Worm (Caenorhabditis elegans) whole organism, mixed stage, embryonic: ENCODE data around the gene sart-3.

Experiments
- bed-3 ChIP-seq: fragments of 200-800 bp; sonication (Bioruptor generic); optimal IDR thresholded peaks from 3 replicates; lab custom pipeline; 2018; ENCODE audit warnings: mild to moderate bottlenecking, missing genetic modification characterization, moderate library complexity, missing compliant biosample characterization
- ceh-39 ChIP-seq: fragments of 150-350 bp; optimal IDR thresholded peaks from 2 replicates; lab custom pipeline; 2014; ENCODE audit warnings: missing biosample characterization, missing genetic modification characterization
- ceh-83 ChIP-seq: fragments of 200-800 bp; sonication (Bioruptor generic); optimal IDR thresholded peaks from 2 replicates; lab custom pipeline; 2018; ENCODE audit warnings: mild to moderate bottlenecking, missing genetic modification characterization, missing compliant biosample characterization
- ces-1 ChIP-seq: fragments of 150-350 bp; optimal IDR thresholded peaks from 2 replicates; lab custom pipeline; 2014; ENCODE audit warnings: missing biosample characterization, missing genetic modification reagents, missing genetic modification characterization
- cnd-1 ChIP-seq: fragments of 200-800 bp; sonication (Bioruptor generic); optimal IDR thresholded peaks from 2 replicates; lab custom pipeline; 2018; ENCODE audit warnings: mild to moderate bottlenecking, missing genetic modification characterization, missing compliant biosample characterization
- lin-13 ChIP-seq: fragments of 150-350 bp; optimal IDR thresholded peaks from 2 replicates; lab custom pipeline; 2014; ENCODE audit warnings: missing biosample characterization, missing genetic modification characterization
- lsy-2 ChIP-seq: fragments of 150-350 bp; optimal IDR thresholded peaks from 2 replicates; lab custom pipeline; 2014; ENCODE audit warnings: missing biosample characterization, missing genetic modification characterization
- nhr-12 ChIP-seq: fragments of 150-350 bp; optimal IDR thresholded peaks from 2 replicates; lab custom pipeline; 2014; ENCODE audit warnings: missing biosample characterization, missing genetic modification characterization
- nhr-2 ChIP-seq: fragments of 150-350 bp; optimal IDR thresholded peaks from 2 replicates; lab custom pipeline; 2014; ENCODE audit warnings: missing biosample characterization, missing genetic modification characterization
- nhr-28 ChIP-seq: fragments of 150-350 bp; optimal IDR thresholded peaks from 2 replicates; lab custom pipeline; 2014; ENCODE audit warnings: missing biosample characterization, missing genetic modification characterization
- pha-4 ChIP-seq: fragments of 150-350 bp; optimal IDR thresholded peaks from 2 replicates; lab custom pipeline; 2018; ENCODE audit warnings: missing biosample characterization, missing genetic modification reagents, missing genetic modification characterization
- snpc-4 ChIP-seq: fragments of 150-350 bp; optimal IDR thresholded peaks from 2 replicates; lab custom pipeline; 2014; ENCODE audit warnings: missing biosample characterization, missing genetic modification characterization
- unc-39 ChIP-seq: fragments of 150-350 bp; optimal IDR thresholded peaks from 2 replicates; lab custom pipeline; 2014; ENCODE audit warnings: missing biosample characterization, missing genetic modification characterization
- ztf-11 ChIP-seq: fragments of 150-350 bp; optimal IDR thresholded peaks from 2 replicates; lab custom pipeline; 2014; ENCODE audit warnings: missing biosample characterization, missing genetic modification characterization

DNA sequence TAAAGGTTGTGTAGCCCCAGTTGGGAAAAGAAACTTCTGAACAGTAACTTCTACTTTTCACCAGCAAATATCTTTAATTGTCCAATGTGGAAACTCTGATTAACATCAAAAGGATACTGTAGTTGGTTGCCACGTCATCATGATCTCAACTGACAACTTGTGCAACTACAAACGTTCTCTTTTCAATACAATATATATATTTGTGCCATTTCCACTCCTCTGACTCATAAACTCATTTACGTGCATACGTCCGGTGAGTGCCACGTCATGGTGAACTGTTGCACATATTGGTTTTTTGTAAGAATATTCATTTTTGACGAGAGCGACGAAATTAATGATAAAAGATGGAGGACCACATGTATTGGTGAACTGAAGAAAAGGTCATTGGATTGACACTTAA, 25.0 kb downstream of the sart-3 start:
- TF ChIP-seq unc-39 (tag; lab: Kevin White, UChicago) (no peak), nhr-28 (tag; lab: Kevin White, UChicago) (no peak), pha-4 (tag; lab: Kevin White, UChicago) (no peak), ztf-11 (tag; lab: Kevin White, UChicago) (no peak), lsy-2 (tag; lab: Kevin White, UChicago) (no peak), cnd-1 (tag; lab: Kevin White, UChicago) (no peak), ceh-39 (tag; lab: Kevin White, UChicago) (no peak), ces-1 (no peak), nhr-2 (tag; lab: Kevin White, UChicago) (no peak), ceh-83 (GFP tag; lab: Kevin White, UChicago) (no peak), bed-3 (GFP tag; lab: Kevin White, UChicago) (no peak), nhr-12 (tag; lab: Kevin White, UChicago) (no peak), lin-13 (tag; lab: Kevin White, UChicago) (no peak), snpc-4 (no peak)
